Worm (Caenorhabditis elegans) whole organism, young adult: Measurements from ENCODE around the gene R53.5.

Source experiments
- C17E4.6 ChIP-seq: fragments of 200-800 bp; sonication (Bioruptor generic); IDR thresholded peaks from 2 replicates; pipeline ENCODE4 v1.3.6; 2022; ENCODE audit warnings: missing genetic modification reagents, missing genetic modification characterization, missing compliant biosample characterization
- Y53G8AR.9 ChIP-seq: fragments of 200-800 bp; sonication (Bioruptor generic); conservative IDR thresholded peaks from 2 replicates; pipeline ENCODE4 v1.3.6; 2022; ENCODE audit warnings: missing genetic modification reagents, missing genetic modification characterization, missing compliant biosample characterization
- ama-1 ChIP-seq, 3 experiments: fragments of 150-350 bp in 1 of 3; sonication (generic microtip) in 2 of 3; optimal IDR thresholded peaks; 2 replicates each; lab custom pipeline; 2014 to 2018; ENCODE audit warnings: missing biosample characterization in 2 of 3, missing genetic modification characterization in 2 of 3, missing genetic modification reagents in 2 of 3
- attf-3 ChIP-seq: fragments of 200-800 bp; sonication (Bioruptor generic); conservative IDR thresholded peaks from 2 replicates; pipeline ENCODE4 v1.3.6; 2022; ENCODE audit warnings: missing genetic modification reagents, missing genetic modification characterization, missing compliant biosample characterization
- attf-5 ChIP-seq: fragments of 200-800 bp; sonication (Bioruptor generic); optimal IDR thresholded peaks from 2 replicates; lab custom pipeline; 2018; ENCODE audit warnings: mild to moderate bottlenecking, missing genetic modification characterization, missing compliant biosample characterization
- ceh-91 ChIP-seq: fragments of 200-800 bp; sonication (Bioruptor generic); IDR thresholded peaks from 2 replicates; pipeline ENCODE4 v1.3.6; 2022; ENCODE audit warnings: missing genetic modification reagents, missing genetic modification characterization, missing compliant biosample characterization
- dpl-1 ChIP-seq: fragments of 150-350 bp; optimal IDR thresholded peaks from 2 replicates; lab custom pipeline; 2014; ENCODE audit warnings: missing biosample characterization, missing genetic modification reagents, missing genetic modification characterization
- hmg-20 ChIP-seq: fragments of 200-800 bp; sonication (Bioruptor generic); IDR thresholded peaks from 2 replicates; pipeline ENCODE4 v1.3.6; 2022; ENCODE audit warnings: missing genetic modification reagents, missing genetic modification characterization, missing compliant biosample characterization
- mes-4 ChIP-seq: sonication (generic microtip); optimal IDR thresholded peaks from 2 replicates; lab custom pipeline; 2016; ENCODE audit warnings: missing genotype, missing genetic modification characterization, missing compliant biosample characterization
- nfya-2 ChIP-seq: fragments of 200-800 bp; sonication (Bioruptor generic); IDR thresholded peaks from 2 replicates; pipeline ENCODE4 v1.3.6; 2022; ENCODE audit warnings: missing genetic modification reagents, missing genetic modification characterization, missing compliant biosample characterization
- nfyb-1 ChIP-seq: fragments of 200-800 bp; sonication (Bioruptor generic); IDR thresholded peaks from 2 replicates; pipeline ENCODE4 v1.3.6; 2022; ENCODE audit warnings: missing genetic modification reagents, missing genetic modification characterization, missing compliant biosample characterization
- nhr-27 ChIP-seq: fragments of 200-800 bp; sonication (Bioruptor generic); optimal IDR thresholded peaks from 2 replicates; lab custom pipeline; 2018; ENCODE audit warnings: mild to moderate bottlenecking, missing genetic modification characterization, moderate library complexity, missing compliant biosample characterization
- snpc-4 ChIP-seq, 5 experiments: fragments of 150-350 bp in 1 of 5; sonication (generic microtip) in 4 of 5; optimal IDR thresholded peaks; 2 replicates each; lab custom pipeline; 2014 to 2018; ENCODE audit warnings: missing genetic modification characterization in 5 of 5, missing biosample characterization in 3 of 5, antibody characterized with exemption in 2 of 5, mild to moderate bottlenecking in 2 of 5, missing compliant biosample characterization in 2 of 5, missing genotype in 2 of 5, moderate library complexity in 2 of 5, missing genetic modification reagents in 1 of 5
- unc-62 ChIP-seq: fragments of 150-350 bp; optimal IDR thresholded peaks from 2 replicates; lab custom pipeline; 2014; ENCODE audit warnings: missing biosample characterization, missing genetic modification reagents, missing genetic modification characterization

DNA sequence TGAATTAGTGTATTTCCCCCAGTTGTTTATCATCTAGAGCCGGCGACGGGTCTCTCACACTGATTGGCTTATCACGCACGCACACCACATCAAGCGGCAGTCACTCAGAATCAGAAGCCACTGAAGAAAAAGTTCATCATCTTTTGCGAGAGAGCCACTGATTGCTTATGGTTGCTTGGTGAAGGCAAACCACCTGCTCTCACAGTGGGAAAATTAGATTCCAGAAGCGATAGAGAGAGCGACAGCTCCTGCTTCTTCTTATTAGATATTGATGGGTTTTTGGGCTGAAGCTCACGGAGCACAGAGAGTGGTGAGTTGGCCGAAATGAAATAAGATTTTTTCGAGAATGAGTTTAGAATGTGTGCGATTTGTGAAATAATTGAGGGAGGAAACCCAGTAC, 14.2 kb downstream of the R53.5 start:
- TF ChIP-seq snpc-4 (GFP tag; optimal IDR thresholded peaks at IDR 0.05; lab: Kevin White, UChicago) (no peak), snpc-4 (tag; optimal IDR thresholded peaks at IDR 0.05; lab: Kevin White, UChicago) (no peak), unc-62 (no peak), ama-1 (optimal IDR thresholded peaks at IDR 0.05; lab: Kevin White, UChicago) (no peak), ama-1 (GFP tag; optimal IDR thresholded peaks at IDR 0.05; lab: Kevin White, UChicago) (no peak), nhr-27 (tag; lab: Kevin White, UChicago) (no peak), dpl-1 (GFP tag; lab: Kevin White, UChicago) (no peak), hmg-20 (GFP tag; lab: Robert Waterston, UW) (no peak), ceh-91 (GFP tag; lab: Robert Waterston, UW) (no peak), attf-3 (GFP tag; lab: Robert Waterston, UW) (no peak), Y53G8AR.9 (GFP tag; lab: Robert Waterston, UW) (no peak), nfyb-1 (no peak), mes-4 (tag; lab: Kevin White, UChicago) (no peak), nfya-2 (GFP tag; lab: Robert Waterston, UW) (no peak), C17E4.6 (GFP tag; lab: Robert Waterston, UW) (no peak), attf-5 (GFP tag; lab: Kevin White, UChicago) (no peak)
